Worm (Caenorhabditis elegans) whole organism, late embryonic: Measurements from ENCODE around the gene srh-272.

ENCODE experiments used
- C08G9.2 ChIP-seq: sonication (generic microtip); optimal IDR thresholded peaks from 2 replicates; lab custom pipeline; 2016; ENCODE audit warnings: mild to moderate bottlenecking, missing genetic modification characterization, moderate library complexity, missing compliant biosample characterization
- K02D7.2 ChIP-seq: sonication (generic microtip); optimal IDR thresholded peaks from 2 replicates; lab custom pipeline; 2017; ENCODE audit warnings: mild to moderate bottlenecking, missing genetic modification characterization, missing compliant biosample characterization
- T23F11.4 ChIP-seq: fragments of 200-800 bp; sonication (Bioruptor generic); optimal IDR thresholded peaks from 2 replicates; lab custom pipeline; 2018; ENCODE audit warnings: mild to moderate bottlenecking, missing genetic modification characterization, missing compliant biosample characterization
- ama-1 ChIP-seq: fragments of 150-350 bp; optimal IDR thresholded peaks from 2 replicates; lab custom pipeline; 2014
- ceh-19 ChIP-seq: fragments of 200-800 bp; sonication (Bioruptor generic); optimal IDR thresholded peaks from 2 replicates; lab custom pipeline; 2018; ENCODE audit warnings: mild to moderate bottlenecking, missing genetic modification characterization, missing compliant biosample characterization
- ceh-2 ChIP-seq: sonication (generic microtip); optimal IDR thresholded peaks from 2 replicates; lab custom pipeline; 2016; ENCODE audit warnings: missing genotype, missing genetic modification characterization, missing compliant biosample characterization
- ceh-22 ChIP-seq: sonication (generic microtip); optimal IDR thresholded peaks from 2 replicates; lab custom pipeline; 2017; ENCODE audit warnings: missing biosample characterization, missing genetic modification characterization
- ceh-24 ChIP-seq: sonication (generic microtip); optimal IDR thresholded peaks from 2 replicates; lab custom pipeline; 2016; ENCODE audit warnings: mild to moderate bottlenecking, missing genetic modification characterization, missing compliant biosample characterization
- ceh-34 ChIP-seq: sonication (generic microtip); optimal IDR thresholded peaks from 2 replicates; lab custom pipeline; 2016; ENCODE audit warnings: mild to moderate bottlenecking, missing genetic modification characterization, missing compliant biosample characterization
- ceh-6 ChIP-seq: fragments of 200-800 bp; sonication (Bioruptor generic); optimal IDR thresholded peaks from 2 replicates; lab custom pipeline; 2018; ENCODE audit warnings: mild to moderate bottlenecking, missing genetic modification characterization, missing compliant biosample characterization
- ceh-9 ChIP-seq: sonication (generic microtip); optimal IDR thresholded peaks from 2 replicates; lab custom pipeline; 2016; ENCODE audit warnings: mild to moderate bottlenecking, missing genetic modification characterization, inconsistent platforms, missing compliant biosample characterization
- che-1 ChIP-seq: sonication (generic microtip); optimal IDR thresholded peaks from 2 replicates; lab custom pipeline; 2016; ENCODE audit warnings: mild to moderate bottlenecking, missing genetic modification characterization, missing compliant biosample characterization
- dmd-4 ChIP-seq: sonication (generic microtip); optimal IDR thresholded peaks from 2 replicates; lab custom pipeline; 2016; ENCODE audit warnings: borderline replicate concordance, missing genetic modification characterization, missing compliant biosample characterization
- dve-1 ChIP-seq: sonication (generic microtip); optimal IDR thresholded peaks from 2 replicates; lab custom pipeline; 2017; ENCODE audit warnings: antibody characterized with exemption, mild to moderate bottlenecking, missing genetic modification characterization, missing compliant biosample characterization
- eyg-1 ChIP-seq: sonication (generic microtip); optimal IDR thresholded peaks from 2 replicates; lab custom pipeline; 2016; ENCODE audit warnings: missing genotype, missing genetic modification characterization, missing compliant biosample characterization
- fax-1 ChIP-seq: sonication (generic microtip); optimal IDR thresholded peaks from 2 replicates; lab custom pipeline; 2016; ENCODE audit warnings: missing genotype, missing genetic modification characterization, missing compliant biosample characterization
- fkh-6 ChIP-seq: sonication (generic microtip); optimal IDR thresholded peaks from 2 replicates; lab custom pipeline; 2016; ENCODE audit warnings: missing genetic modification characterization, missing compliant biosample characterization
- hlh-13 ChIP-seq: fragments of 200-800 bp; sonication (Bioruptor generic); optimal IDR thresholded peaks from 2 replicates; lab custom pipeline; 2018; ENCODE audit warnings: mild to moderate bottlenecking, missing genetic modification characterization, missing compliant biosample characterization
- hlh-15 ChIP-seq: sonication (generic microtip); optimal IDR thresholded peaks from 2 replicates; lab custom pipeline; 2016; ENCODE audit warnings: missing genetic modification characterization, missing compliant biosample characterization
- hlh-8 ChIP-seq: sonication (generic microtip); optimal IDR thresholded peaks from 2 replicates; lab custom pipeline; 2016; ENCODE audit warnings: missing genotype, missing genetic modification characterization, missing compliant biosample characterization
- nhr-11 ChIP-seq: fragments of 150-350 bp; optimal IDR thresholded peaks from 2 replicates; lab custom pipeline; 2014; ENCODE audit warnings: missing biosample characterization, missing genetic modification characterization
- nhr-232 ChIP-seq: sonication (generic microtip); optimal IDR thresholded peaks from 2 replicates; lab custom pipeline; 2016; ENCODE audit warnings: missing genetic modification characterization, missing compliant biosample characterization
- pag-3 ChIP-seq: sonication (generic microtip); optimal IDR thresholded peaks from 2 replicates; lab custom pipeline; 2016; ENCODE audit warnings: missing compliant biosample characterization, missing genetic modification characterization, borderline replicate concordance
- pat-9 ChIP-seq: fragments of 200-800 bp; sonication (Bioruptor generic); optimal IDR thresholded peaks from 2 replicates; lab custom pipeline; 2018; ENCODE audit warnings: mild to moderate bottlenecking, missing genetic modification characterization, moderate library complexity, missing compliant biosample characterization
- pha-4 ChIP-seq: fragments of 150-350 bp; optimal IDR thresholded peaks from 2 replicates; lab custom pipeline; 2018; ENCODE audit warnings: missing biosample characterization, missing genetic modification reagents, missing genetic modification characterization
- pqm-1 ChIP-seq: sonication (generic microtip); optimal IDR thresholded peaks from 2 replicates; lab custom pipeline; 2016; ENCODE audit warnings: missing genetic modification characterization, missing compliant biosample characterization
- ref-2 ChIP-seq: sonication (generic microtip); optimal IDR thresholded peaks from 2 replicates; lab custom pipeline; 2016; ENCODE audit warnings: missing genetic modification characterization, missing compliant biosample characterization
- sdc-2 ChIP-seq: sonication (generic microtip); optimal IDR thresholded peaks from 2 replicates; lab custom pipeline; 2016; ENCODE audit warnings: missing genotype, missing genetic modification characterization, missing compliant biosample characterization
- sox-2 ChIP-seq: fragments of 200-800 bp; sonication (Bioruptor generic); IDR thresholded peaks from 2 replicates; pipeline ENCODE4 v1.3.6; 2022; ENCODE audit warnings: missing genetic modification reagents, missing genetic modification characterization, missing compliant biosample characterization
- sox-4 ChIP-seq: sonication (generic microtip); optimal IDR thresholded peaks from 2 replicates; lab custom pipeline; 2017; ENCODE audit warnings: mild to moderate bottlenecking, missing genetic modification characterization, inconsistent platforms, missing compliant biosample characterization
- syd-9 ChIP-seq: sonication (generic microtip); optimal IDR thresholded peaks from 2 replicates; lab custom pipeline; 2016; ENCODE audit warnings: mild to moderate bottlenecking, missing genetic modification characterization, moderate library complexity, missing compliant biosample characterization
- tbx-7 ChIP-seq: sonication (generic microtip); optimal IDR thresholded peaks from 2 replicates; lab custom pipeline; 2016; ENCODE audit warnings: missing genotype, missing genetic modification characterization, missing compliant biosample characterization
- unc-42 ChIP-seq: sonication (generic microtip); optimal IDR thresholded peaks from 2 replicates; lab custom pipeline; 2016; ENCODE audit warnings: missing genotype, missing genetic modification characterization, missing compliant biosample characterization
- unc-55 ChIP-seq: sonication (generic microtip); optimal IDR thresholded peaks from 2 replicates; lab custom pipeline; 2017; ENCODE audit warnings: missing biosample characterization, missing genetic modification reagents, missing genetic modification characterization
- unc-86 ChIP-seq: sonication (generic microtip); optimal IDR thresholded peaks from 2 replicates; lab custom pipeline; 2016; ENCODE audit warnings: missing genetic modification characterization, missing compliant biosample characterization
- ztf-16 ChIP-seq: sonication (generic microtip); optimal IDR thresholded peaks from 2 replicates; lab custom pipeline; 2017; ENCODE audit warnings: missing genetic modification characterization, missing compliant biosample characterization

Gene srh-272

DNA sequence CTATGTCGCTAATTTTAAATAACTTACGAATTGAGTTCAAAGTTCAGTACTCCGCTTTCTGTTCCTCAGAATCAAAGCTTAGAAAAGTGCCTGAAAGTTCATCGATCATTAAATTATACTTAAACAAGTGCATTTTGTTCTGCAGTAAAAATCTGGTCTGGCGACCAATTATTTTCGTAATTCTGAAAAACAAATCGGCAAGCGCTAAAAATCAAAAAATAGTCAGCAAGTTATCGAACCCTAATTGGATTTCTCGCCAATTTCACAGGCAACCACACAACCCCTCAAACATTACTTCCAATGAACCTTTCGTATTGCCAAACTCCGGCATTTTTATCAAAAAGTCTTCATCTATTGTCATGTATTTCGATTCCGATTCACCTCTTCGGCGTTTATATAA lies at the start of gene srh-272:
TSS of gene srh-272 (plus strand) at position 301 of the 400 bp plus-strand sequence.
- no peak for TF ChIP-seq ama-1
- no peak for TF ChIP-seq K02D7.2 (tag; lab: Kevin White, UChicago)
- TF ChIP-seq ceh-6 = no peak

DNA sequence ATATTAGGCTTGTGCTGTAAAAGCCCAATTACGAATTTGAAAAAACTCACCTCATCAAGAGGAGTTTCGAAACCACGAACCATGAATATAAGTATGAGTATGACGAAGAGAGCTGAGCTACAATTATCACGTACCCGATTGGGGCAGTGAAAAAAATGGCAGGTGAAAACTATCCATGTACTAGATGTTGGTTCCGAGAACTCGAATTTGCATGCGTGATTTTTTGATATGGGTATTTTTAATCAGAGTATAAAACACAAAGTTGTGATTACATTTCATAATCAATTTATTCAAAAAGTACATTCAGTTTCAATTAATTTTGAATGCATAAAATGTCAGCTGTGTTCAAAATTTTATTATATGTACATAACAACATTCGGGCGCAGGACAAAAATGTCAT lies 49.3 kb upstream of the srh-272 start, which contains the start of gene F54E2.9:
TSS of gene F54E2.9 (minus strand) at position 132 of the 400 bp plus-strand sequence.
- TF ChIP-seq pqm-1 = no peak
- no peak for TF ChIP-seq T23F11.4 (GFP tag; lab: Kevin White, UChicago)
- TF ChIP-seq K02D7.2 (tag; lab: Kevin White, UChicago) = no peak
- TF ChIP-seq hlh-13 = no peak
- no peak for TF ChIP-seq dve-1
- no peak for TF ChIP-seq sox-2 (GFP tag; lab: Robert Waterston, UW)
- no peak for TF ChIP-seq ztf-16 (tag; lab: Kevin White, UChicago)
- TF ChIP-seq unc-55 = no peak
- no peak for TF ChIP-seq eyg-1 (tag; lab: Kevin White, UChicago)
- no peak for TF ChIP-seq ceh-19 (GFP tag; lab: Kevin White, UChicago)
- no peak for TF ChIP-seq hlh-8 (tag; lab: Kevin White, UChicago)
- no peak for TF ChIP-seq ceh-34 (tag; lab: Kevin White, UChicago)
- no peak for TF ChIP-seq C08G9.2 (tag; lab: Kevin White, UChicago)
- TF ChIP-seq ceh-24 (tag; lab: Kevin White, UChicago) = no peak
- TF ChIP-seq ref-2 (tag; lab: Kevin White, UChicago) = no peak
- no peak for TF ChIP-seq hlh-15

DNA sequence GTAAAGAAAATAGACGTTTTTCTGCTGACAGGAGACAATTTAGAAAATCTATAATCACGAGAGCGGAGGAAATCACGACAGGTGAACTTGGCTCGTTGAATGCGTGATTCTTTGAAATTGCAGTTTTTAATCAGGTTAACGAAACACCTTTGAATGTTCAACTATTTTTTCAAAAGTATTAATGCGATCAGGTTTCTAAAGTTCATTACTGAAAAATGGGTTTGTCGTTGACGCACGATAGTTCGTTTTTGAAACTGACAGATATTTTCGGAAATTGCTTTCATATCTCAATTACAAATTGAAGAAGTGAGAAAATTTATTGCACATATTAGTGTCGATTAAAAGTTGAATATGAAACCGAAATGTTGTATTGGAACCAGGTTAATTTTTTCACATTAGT lies 47.2 kb upstream of the srh-272 start, which contains the start of gene F54E2.5:
TSS of gene F54E2.5 (minus strand) at position 101 of the 400 bp plus-strand sequence.
- TF ChIP-seq ref-2 (tag; lab: Kevin White, UChicago) = no peak
- no peak for TF ChIP-seq fax-1 (tag; lab: Kevin White, UChicago)
- TF ChIP-seq unc-86 = no peak
- no peak for TF ChIP-seq nhr-232 (tag; lab: Kevin White, UChicago)
- TF ChIP-seq sox-4 (tag; lab: Kevin White, UChicago) = no peak
- no peak for TF ChIP-seq unc-42 (tag; lab: Kevin White, UChicago)
- TF ChIP-seq unc-55 = no peak
- TF ChIP-seq pha-4 (tag; lab: Kevin White, UChicago) = no peak
- TF ChIP-seq ztf-16 (tag; lab: Kevin White, UChicago) = no peak
- TF ChIP-seq dmd-4 (tag; lab: Kevin White, UChicago) = no peak
- no peak for TF ChIP-seq tbx-7 (tag; lab: Kevin White, UChicago)
- TF ChIP-seq ceh-19 (GFP tag; lab: Kevin White, UChicago) = no peak
- no peak for TF ChIP-seq fkh-6 (tag; lab: Kevin White, UChicago)

- no peak for TF ChIP-seq sdc-2 (tag; lab: Kevin White, UChicago)
- TF ChIP-seq pat-9 (tag; lab: Kevin White, UChicago) = no peak
- no peak for TF ChIP-seq syd-9 (tag; lab: Kevin White, UChicago)
- TF ChIP-seq ceh-9 (tag; lab: Kevin White, UChicago) = no peak
- no peak for TF ChIP-seq ceh-6
- TF ChIP-seq nhr-11 = no peak
- TF ChIP-seq hlh-15 = no peak
- TF ChIP-seq ceh-2 = no peak
- no peak for TF ChIP-seq che-1
- no peak for TF ChIP-seq pag-3
- TF ChIP-seq ceh-22 = no peak
Measured at ce11 chrV:2818117-2818516, 45.0 kb upstream of the srh-272 start, which contains the start of gene srt-34. srt-34 (minus strand) TSS chrV:2818217.
